Worm (Caenorhabditis elegans): ENCODE data around the gene unc-8.

DNA sequence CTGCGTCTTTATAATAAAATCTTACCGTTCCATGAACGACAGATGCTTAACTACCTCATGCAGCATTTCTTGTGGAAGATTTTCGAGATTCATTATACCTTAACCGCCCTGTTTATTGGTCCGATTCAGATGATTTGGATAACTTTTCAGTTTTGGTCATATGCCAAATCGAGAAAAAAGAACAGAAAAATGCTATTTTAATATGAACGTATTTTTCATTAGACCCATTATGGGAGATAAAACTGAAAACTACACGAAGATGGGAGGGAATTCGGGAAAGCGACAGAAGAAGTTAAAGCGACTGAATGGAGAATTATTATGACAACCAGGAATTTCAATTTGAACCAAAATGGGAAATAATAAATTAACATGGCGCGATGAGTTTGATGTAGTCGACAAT lies 30.1 kb downstream of the unc-8 start, which contains the start of gene R13A1.10:
- TF ChIP-seq hnd-1 (tag; optimal IDR thresholded peaks at IDR 0.05): no peak
- no peak for TF ChIP-seq B0310.2 (tag; optimal IDR thresholded peaks at IDR 0.05)
- TF ChIP-seq ama-1 (optimal IDR thresholded peaks at IDR 0.05): no peak
- no peak for TF ChIP-seq pes-1 (GFP tag; IDR thresholded peaks at IDR 0.05)
